Worm (Caenorhabditis elegans): ENCODE measurements around the gene bcc-1.
A peak's percentile ranks its signal among the peaks of the same experiment; 100 is the strongest.

DNA sequence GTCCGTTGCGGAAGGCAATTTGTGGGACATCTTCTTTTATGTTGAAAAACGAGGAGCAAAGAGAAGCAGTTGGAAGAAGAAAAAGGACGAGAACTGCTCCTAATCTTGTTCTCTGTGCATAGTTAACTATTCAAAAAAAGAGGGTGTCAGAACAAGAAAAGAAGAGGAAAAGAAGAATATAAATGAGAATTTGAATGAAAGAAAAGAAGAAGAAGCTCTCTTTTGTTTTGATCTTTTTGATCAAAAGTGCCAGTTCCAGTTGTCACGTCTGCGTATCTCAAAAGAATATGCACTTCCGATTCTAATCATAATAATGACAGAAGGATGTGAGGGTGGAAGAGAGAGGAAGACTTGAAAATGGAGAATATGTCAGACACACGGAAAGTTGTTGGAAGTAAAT is 2.6 kb upstream of the bcc-1 start, which contains the start of gene M7.8:
- TF ChIP-seq unc-55 (GFP tag; optimal IDR thresholded peaks at IDR 0.05) (peak; percentile 31), elt-3 (tag; optimal IDR thresholded peaks at IDR 0.05) (no peak), fos-1 (tag; optimal IDR thresholded peaks at IDR 0.05) (no peak), aly-2 (tag; optimal IDR thresholded peaks at IDR 0.05) (no peak), mab-5 (tag; optimal IDR thresholded peaks at IDR 0.05) (no peak), nhr-237 (tag; optimal IDR thresholded peaks at IDR 0.05) (no peak), ztf-11 (tag; optimal IDR thresholded peaks at IDR 0.05) (no peak), unc-39 (tag; optimal IDR thresholded peaks at IDR 0.05) (no peak), lin-39 (tag; optimal IDR thresholded peaks at IDR 0.05) (no peak), mdl-1 (tag; optimal IDR thresholded peaks at IDR 0.05) (no peak), nhr-21 (tag; optimal IDR thresholded peaks at IDR 0.05) (no peak), nhr-23 (tag; optimal IDR thresholded peaks at IDR 0.05) (no peak), mbf-1 (tag; optimal IDR thresholded peaks at IDR 0.05) (no peak)
